Fruit fly (Drosophila melanogaster) Kc167 (cell line): Measurements from ENCODE around the gene Ir68a.

Source experiments
- Myc ChIP-seq: fragments of >200 bp; optimal IDR thresholded peaks from 2 replicates; lab custom pipeline; 2017; ENCODE audit warnings: missing external identifiers
- Sin3A ChIP-seq: fragments of >200 bp; optimal IDR thresholded peaks from 2 replicates; lab custom pipeline; 2018; ENCODE audit warnings: missing external identifiers
- h ChIP-seq: fragments of >200 bp; optimal IDR thresholded peaks from 3 replicates; lab custom pipeline; 2018; ENCODE audit warnings: missing external identifiers
- insv ChIP-seq: fragments of >200 bp; optimal IDR thresholded peaks from 3 replicates; lab custom pipeline; 2018; ENCODE audit warnings: missing external identifiers
- psq ChIP-seq: fragments of >200 bp; optimal IDR thresholded peaks from 2 replicates; lab custom pipeline; 2017; ENCODE audit warnings: missing external identifiers
- ttk ChIP-seq: sonication (Bioruptor generic); optimal IDR thresholded peaks from 2 replicates; lab custom pipeline; 2017; ENCODE audit warnings: missing external identifiers

The Ir68a gene

dm6 chr3L:11239191-11239641 is 3.2 kb upstream of the Ir68a start:
- TF ChIP-seq h (lab: Kevin White, UChicago) (no peak), insv (lab: Kevin White, UChicago) (no peak), Myc (lab: Kevin White, UChicago) (no peak), psq (no peak)

dm6 chr3L:11237127-11237759 is 1.2 kb upstream of the Ir68a start:
- TF ChIP-seq Sin3A (lab: Kevin White, UChicago) (no peak), h (lab: Kevin White, UChicago) (no peak), psq (no peak), Myc (lab: Kevin White, UChicago) (no peak), insv (lab: Kevin White, UChicago) (no peak), ttk (lab: Kevin White, UChicago) (no peak)

- TF ChIP-seq ttk (lab: Kevin White, UChicago), result no peak
- TF ChIP-seq Myc (lab: Kevin White, UChicago), result no peak
- TF ChIP-seq psq, result no peak
- no peak for TF ChIP-seq insv (lab: Kevin White, UChicago)
- no peak for TF ChIP-seq h (lab: Kevin White, UChicago)
- no peak for TF ChIP-seq Sin3A (lab: Kevin White, UChicago)
Measured at dm6 chr3L:11233547-11233946, 2.5 kb downstream of the Ir68a start.

- TF ChIP-seq ttk (lab: Kevin White, UChicago), result no peak
- no peak for TF ChIP-seq Sin3A (lab: Kevin White, UChicago)
- TF ChIP-seq h (lab: Kevin White, UChicago), result no peak
- no peak for TF ChIP-seq insv (lab: Kevin White, UChicago)
- TF ChIP-seq Myc (lab: Kevin White, UChicago), result no peak
- TF ChIP-seq psq, result no peak
Measured at dm6 chr3L:11227708-11228107, 8.3 kb downstream of the Ir68a start.

dm6 chr3L:11224651-11225050 is 11.4 kb downstream of the Ir68a start:
- TF ChIP-seq h (lab: Kevin White, UChicago) (no peak), ttk (lab: Kevin White, UChicago) (no peak), Myc (lab: Kevin White, UChicago) (no peak), Sin3A (lab: Kevin White, UChicago) (no peak), psq (no peak), insv (lab: Kevin White, UChicago) (no peak)

dm6 chr3L:11218892-11219291 is 17.1 kb downstream of the Ir68a start:
- TF ChIP-seq insv (lab: Kevin White, UChicago) (no peak), Sin3A (lab: Kevin White, UChicago) (no peak), ttk (lab: Kevin White, UChicago) (no peak), psq (no peak), Myc (lab: Kevin White, UChicago) (no peak), h (lab: Kevin White, UChicago) (no peak)

- TF ChIP-seq Myc (lab: Kevin White, UChicago) (no peak), insv (lab: Kevin White, UChicago) (no peak), h (lab: Kevin White, UChicago) (no peak), psq (no peak), Sin3A (lab: Kevin White, UChicago) (no peak), ttk (lab: Kevin White, UChicago) (no peak)
Measured at dm6 chr3L:11217893-11218292, 18.1 kb downstream of the Ir68a start.

- no peak for TF ChIP-seq ttk (lab: Kevin White, UChicago)
- TF ChIP-seq insv (lab: Kevin White, UChicago), result no peak
- TF ChIP-seq Sin3A (lab: Kevin White, UChicago), result no peak
- no peak for TF ChIP-seq Myc (lab: Kevin White, UChicago)
- TF ChIP-seq psq, result no peak
- TF ChIP-seq h (lab: Kevin White, UChicago), result no peak
Measured at dm6 chr3L:11216219-11216618, 19.8 kb downstream of the Ir68a start.

dm6 chr3L:11215244-11216121 is 20.5 kb downstream of the Ir68a start:
- TF ChIP-seq psq (no peak), Myc (lab: Kevin White, UChicago) (no peak), h (lab: Kevin White, UChicago) (no peak), insv (lab: Kevin White, UChicago) (no peak)

- TF ChIP-seq Myc (lab: Kevin White, UChicago) (no peak), ttk (lab: Kevin White, UChicago) (no peak), psq (no peak), Sin3A (lab: Kevin White, UChicago) (no peak), h (lab: Kevin White, UChicago) (no peak)
Measured at dm6 chr3L:11214406-11215243, 21.4 kb downstream of the Ir68a start, which contains the start of gene CG42671. TSS of gene CG42671 (plus strand) at chr3L:11214505.

dm6 chr3L:11213643-11214042 is 22.4 kb downstream of the Ir68a start:
- TF ChIP-seq Sin3A (lab: Kevin White, UChicago), result no peak
- TF ChIP-seq insv (lab: Kevin White, UChicago), result no peak
- no peak for TF ChIP-seq ttk (lab: Kevin White, UChicago)
- no peak for TF ChIP-seq Myc (lab: Kevin White, UChicago)
